Fruit fly (Drosophila melanogaster) whole organism, wandering third instar larva: Measurements from ENCODE around the gene DEF8.

Source experiments
- CG32264 ChIP-seq: fragments of 200-800 bp; sonication (Bioruptor generic); optimal IDR thresholded peaks from 2 replicates; lab custom pipeline; 2016; ENCODE audit warnings: missing biosample characterization, missing genetic modification characterization
- Dfd ChIP-seq: fragments of >200 bp; optimal IDR thresholded peaks from 2 replicates; lab custom pipeline; 2017; ENCODE audit warnings: missing biosample characterization, missing genetic modification characterization
- Dif ChIP-seq: fragments of 200-275, 200-300 bp; sonication (Bioruptor generic); optimal IDR thresholded peaks from 2 replicates; lab custom pipeline; 2018; ENCODE audit warnings: missing biosample characterization, missing genetic modification characterization; ENCODE audit not compliant: partially characterized antibody
- HLH106 ChIP-seq: fragments of 200-800 bp; optimal IDR thresholded peaks from 3 replicates; lab custom pipeline; 2019; ENCODE audit warnings: missing biosample characterization, mild to moderate bottlenecking, missing genetic modification characterization, moderate library complexity
- Mio ChIP-seq: sonication (Bioruptor generic); optimal IDR thresholded peaks from 2 replicates; lab custom pipeline; 2016; ENCODE audit warnings: missing biosample characterization, missing genetic modification characterization
- Rel ChIP-seq, 2 experiments: fragments of 200-800 bp; sonication (Bioruptor generic) in 1 of 2; optimal IDR thresholded peaks; 2 replicates in 1 of 2; 3 replicates in 1 of 2; lab custom pipeline; 2016 to 2019; ENCODE audit warnings: mild to moderate bottlenecking in 2 of 2, missing biosample characterization in 2 of 2, missing genetic modification characterization in 2 of 2, moderate library complexity in 1 of 2
- br ChIP-seq: fragments of 200-800 bp; sonication (Bioruptor generic); optimal IDR thresholded peaks from 2 replicates; lab custom pipeline; 2016; ENCODE audit warnings: missing biosample characterization, missing genetic modification characterization
- dsf ChIP-seq: sonication (Bioruptor generic); optimal IDR thresholded peaks from 2 replicates; lab custom pipeline; 2016; ENCODE audit warnings: missing biosample characterization, missing genetic modification characterization, borderline replicate concordance
- ey ChIP-seq: fragments of 200-800 bp; sonication (Bioruptor generic); optimal IDR thresholded peaks from 2 replicates; lab custom pipeline; 2016; ENCODE audit warnings: missing biosample characterization, missing genetic modification characterization
- foxo ChIP-seq, 2 experiments: fragments of 200-800 bp; sonication (Bioruptor generic); optimal IDR thresholded peaks; 2 replicates in 1 of 2; 3 replicates in 1 of 2; lab custom pipeline; 2016 to 2017; ENCODE audit warnings: missing biosample characterization in 2 of 2, missing genetic modification characterization in 2 of 2
- h ChIP-seq: fragments of 200-800 bp; sonication (Bioruptor generic); optimal IDR thresholded peaks from 3 replicates; lab custom pipeline; 2016; ENCODE audit warnings: missing biosample characterization, mild to moderate bottlenecking, missing genetic modification characterization
- psq ChIP-seq: fragments of 200-800 bp; sonication (Bioruptor generic); optimal IDR thresholded peaks from 3 replicates; lab custom pipeline; 2017; ENCODE audit warnings: missing biosample characterization, mild to moderate bottlenecking, missing genetic modification characterization, moderate library complexity
- rgr ChIP-seq: fragments of 200-800 bp; sonication (Bioruptor generic); optimal IDR thresholded peaks from 3 replicates; lab custom pipeline; 2016; ENCODE audit warnings: missing biosample characterization, mild to moderate bottlenecking, missing genetic modification characterization

- no peak for TF ChIP-seq psq (GFP tag; lab: Kevin White, UChicago)
- TF ChIP-seq ey (GFP tag; lab: Kevin White, UChicago), result no peak
- TF ChIP-seq br (GFP tag; lab: Kevin White, UChicago), result no peak
- no peak for TF ChIP-seq Dfd
- TF ChIP-seq Rel (GFP tag; optimal IDR thresholded peaks at IDR 0.05; lab: Kevin White, UChicago), result no peak
- TF ChIP-seq Rel (tag; optimal IDR thresholded peaks at IDR 0.05; lab: Kevin White, UChicago), result no peak
- no peak for TF ChIP-seq Dif (GFP tag; lab: Kevin White, UChicago)
- no peak for TF ChIP-seq rgr (GFP tag; lab: Kevin White, UChicago)
- TF ChIP-seq Mio (GFP tag; lab: Kevin White, UChicago), result no peak
- TF ChIP-seq HLH106 (tag; lab: Kevin White, UChicago), result no peak
- no peak for TF ChIP-seq CG32264 (GFP tag; lab: Kevin White, UChicago)
- no peak for TF ChIP-seq foxo (GFP tag; optimal IDR thresholded peaks at IDR 0.05; lab: Kevin White, UChicago)
- TF ChIP-seq h (GFP tag; lab: Kevin White, UChicago), result no peak
- no peak for TF ChIP-seq dsf
Observed at dm6 chr3L:12092860-12093359, 39.0 kb upstream of the DEF8 start.
